Fruit fly (Drosophila melanogaster): ENCODE data around the gene cdm.

DNA sequence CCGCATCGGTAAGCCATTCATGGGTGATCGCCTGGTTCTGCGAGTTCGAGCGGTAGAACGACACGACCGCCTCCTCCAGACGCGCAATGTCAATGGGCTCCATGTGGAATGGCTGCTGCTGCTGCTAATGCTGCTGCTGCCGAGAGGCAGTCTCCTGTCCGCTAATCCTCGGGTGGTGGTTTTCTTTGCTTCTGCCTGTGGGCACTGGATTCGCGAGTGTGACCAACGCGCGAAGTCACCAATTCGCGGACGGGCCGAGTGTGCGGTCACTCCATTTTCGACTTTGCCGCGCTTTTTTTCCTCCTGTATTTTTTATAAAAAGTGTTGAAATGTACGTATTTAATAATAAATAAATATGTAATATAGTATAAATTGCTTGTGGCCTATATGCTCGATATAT, at the start of gene cdm:
- TF ChIP-seq pan (optimal IDR thresholded peaks at IDR 0.05) (no peak), usp (GFP tag; optimal IDR thresholded peaks at IDR 0.05) (no peak), CG8478 (optimal IDR thresholded peaks at IDR 0.05) (no peak), psq (optimal IDR thresholded peaks at IDR 0.05) (no peak)
